Worm (Caenorhabditis elegans) whole organism, early embryonic: ENCODE measurements around the gene C32H11.3.

ENCODE experiments used
- B0310.2 ChIP-seq: sonication (generic microtip); optimal IDR thresholded peaks from 2 replicates; lab custom pipeline; 2016; ENCODE audit warnings: mild to moderate bottlenecking, missing genetic modification characterization, missing compliant biosample characterization
- F13C5.2 ChIP-seq: sonication (generic microtip); optimal IDR thresholded peaks from 2 replicates; lab custom pipeline; 2017; ENCODE audit warnings: mild to moderate bottlenecking, missing genetic modification characterization, inconsistent platforms, missing compliant biosample characterization
- aly-1 ChIP-seq: sonication (generic microtip); optimal IDR thresholded peaks from 2 replicates; lab custom pipeline; 2016; ENCODE audit warnings: missing genetic modification characterization, missing compliant biosample characterization
- ama-1 ChIP-seq: fragments of 150-350 bp; optimal IDR thresholded peaks from 2 replicates; lab custom pipeline; 2014
- ceh-13 ChIP-seq: fragments of 200-800 bp; sonication (Bioruptor generic); optimal IDR thresholded peaks from 2 replicates; lab custom pipeline; 2018; ENCODE audit warnings: mild to moderate bottlenecking, missing genetic modification characterization, missing compliant biosample characterization
- ceh-36 ChIP-seq: sonication (generic microtip); optimal IDR thresholded peaks from 2 replicates; lab custom pipeline; 2016; ENCODE audit warnings: missing genetic modification characterization, inconsistent platforms, missing compliant biosample characterization
- ets-7 ChIP-seq: sonication (generic microtip); optimal IDR thresholded peaks from 2 replicates; lab custom pipeline; 2016; ENCODE audit warnings: missing genotype, missing genetic modification characterization, missing compliant biosample characterization
- flt-1 ChIP-seq: fragments of 200-800 bp; sonication (Bioruptor generic); IDR thresholded peaks from 2 replicates; pipeline ENCODE4 v1.3.6; 2022; ENCODE audit warnings: missing genetic modification characterization, missing compliant biosample characterization
- hmbx-1 ChIP-seq: sonication (generic microtip); optimal IDR thresholded peaks from 2 replicates; lab custom pipeline; 2016; ENCODE audit warnings: mild to moderate bottlenecking, missing genetic modification characterization, missing compliant biosample characterization
- hmg-4 ChIP-seq: fragments of 200-800 bp; sonication (Bioruptor generic); optimal IDR thresholded peaks from 2 replicates; lab custom pipeline; 2018; ENCODE audit warnings: mild to moderate bottlenecking, missing genetic modification characterization, missing compliant biosample characterization
- hnd-1 ChIP-seq: sonication (generic microtip); optimal IDR thresholded peaks from 2 replicates; lab custom pipeline; 2016; ENCODE audit warnings: missing genetic modification characterization, missing compliant biosample characterization
- pes-1 ChIP-seq: fragments of 200-800 bp; sonication (Bioruptor generic); IDR thresholded peaks from 2 replicates; pipeline ENCODE4 v1.3.6; 2022; ENCODE audit warnings: missing genetic modification reagents, missing genetic modification characterization, missing compliant biosample characterization
- scrt-1 ChIP-seq: fragments of 200-800 bp; sonication (Bioruptor generic); IDR thresholded peaks from 2 replicates; pipeline ENCODE4 v1.3.6; 2022; ENCODE audit warnings: missing genetic modification characterization, missing compliant biosample characterization
- sea-1 ChIP-seq: fragments of 200-800 bp; sonication (Bioruptor generic); conservative IDR thresholded peaks from 2 replicates; pipeline ENCODE4 v1.3.6; 2022; ENCODE audit warnings: missing genetic modification characterization, missing compliant biosample characterization
- tbx-11 ChIP-seq: fragments of 200-800 bp; sonication (Bioruptor generic); IDR thresholded peaks from 2 replicates; pipeline ENCODE4 v1.3.6; 2022; ENCODE audit warnings: missing genetic modification characterization, missing compliant biosample characterization
- tbx-37 ChIP-seq: fragments of 200-800 bp; sonication (Bioruptor generic); conservative IDR thresholded peaks from 2 replicates; pipeline ENCODE4 v1.3.6; 2022; ENCODE audit warnings: missing genetic modification reagents, missing genetic modification characterization, missing compliant biosample characterization
- tra-4 ChIP-seq: sonication (generic microtip); optimal IDR thresholded peaks from 2 replicates; lab custom pipeline; 2017; ENCODE audit warnings: missing genetic modification characterization, missing compliant biosample characterization

C32H11.3 gene

ce11 chrIV:12896371-12896882, 21.9 kb upstream of the C32H11.3 start, which contains the start of gene K08D8.7:
Gene K08D8.7 (plus strand): TSS chrIV:12896832.
- TF ChIP-seq aly-1 (tag; lab: Kevin White, UChicago): no peak

- TF ChIP-seq flt-1 (GFP tag; lab: Robert Waterston, UW): no peak
- no peak for TF ChIP-seq tra-4 (tag; lab: Kevin White, UChicago)
- TF ChIP-seq sea-1 (GFP tag; lab: Robert Waterston, UW): no peak
- no peak for TF ChIP-seq ama-1 (lab: Kevin White, UChicago)
- TF ChIP-seq aly-1 (tag; lab: Kevin White, UChicago): no peak
- TF ChIP-seq pes-1: no peak
- TF ChIP-seq B0310.2 (tag; lab: Kevin White, UChicago): no peak
- no peak for TF ChIP-seq scrt-1 (GFP tag; lab: Robert Waterston, UW)
- no peak for TF ChIP-seq F13C5.2
- TF ChIP-seq hmbx-1 (tag; lab: Kevin White, UChicago): no peak
- no peak for TF ChIP-seq ceh-13 (GFP tag; lab: Kevin White, UChicago)
- no peak for TF ChIP-seq tbx-37
These were observed 21.2 kb upstream of the C32H11.3 start for ce11 chrIV:12897146-12897545.

- no peak for TF ChIP-seq tbx-37
- TF ChIP-seq pes-1: no peak
- TF ChIP-seq ceh-36: no peak
- no peak for TF ChIP-seq hnd-1 (tag; lab: Kevin White, UChicago)
- TF ChIP-seq aly-1 (tag; lab: Kevin White, UChicago): no peak
- TF ChIP-seq ama-1 (lab: Kevin White, UChicago): no peak
- no peak for TF ChIP-seq scrt-1 (GFP tag; lab: Robert Waterston, UW)
- no peak for TF ChIP-seq hmbx-1 (tag; lab: Kevin White, UChicago)
- no peak for TF ChIP-seq tra-4 (tag; lab: Kevin White, UChicago)
These were observed 19.5 kb upstream of the C32H11.3 start for ce11 chrIV:12898823-12899222.

ce11 chrIV:12899392-12899791, 19.0 kb upstream of the C32H11.3 start, which contains the start of gene K08D8.9:
Gene K08D8.9 (plus strand): TSS chrIV:12899692.
- no peak for TF ChIP-seq aly-1 (tag; lab: Kevin White, UChicago)
- no peak for TF ChIP-seq pes-1
- no peak for TF ChIP-seq ceh-36
- no peak for TF ChIP-seq ceh-13 (GFP tag; lab: Kevin White, UChicago)
- no peak for TF ChIP-seq tbx-11
- TF ChIP-seq sea-1 (GFP tag; lab: Robert Waterston, UW): no peak
- TF ChIP-seq ama-1 (lab: Kevin White, UChicago): no peak
- TF ChIP-seq B0310.2 (tag; lab: Kevin White, UChicago): no peak
- TF ChIP-seq hnd-1 (tag; lab: Kevin White, UChicago): no peak
- TF ChIP-seq F13C5.2: no peak
- no peak for TF ChIP-seq flt-1 (GFP tag; lab: Robert Waterston, UW)
- no peak for TF ChIP-seq tra-4 (tag; lab: Kevin White, UChicago)
- TF ChIP-seq ets-7 (tag; lab: Kevin White, UChicago): no peak
- TF ChIP-seq hmg-4 (GFP tag; lab: Kevin White, UChicago): no peak
- no peak for TF ChIP-seq hmbx-1 (tag; lab: Kevin White, UChicago)
- no peak for TF ChIP-seq tbx-37
- no peak for TF ChIP-seq scrt-1 (GFP tag; lab: Robert Waterston, UW)

ce11 chrIV:12900267-12900666, 18.1 kb upstream of the C32H11.3 start, which contains the start of gene K08D8.10:
Gene K08D8.10 (plus strand): TSS chrIV:12900567.
- TF ChIP-seq sea-1 (GFP tag; lab: Robert Waterston, UW) (no peak), hmg-4 (GFP tag; lab: Kevin White, UChicago) (no peak), ama-1 (lab: Kevin White, UChicago) (no peak), tbx-11 (no peak), pes-1 (no peak), ets-7 (tag; lab: Kevin White, UChicago) (no peak), flt-1 (GFP tag; lab: Robert Waterston, UW) (no peak), hmbx-1 (tag; lab: Kevin White, UChicago) (no peak), tbx-37 (no peak), scrt-1 (GFP tag; lab: Robert Waterston, UW) (no peak), tra-4 (tag; lab: Kevin White, UChicago) (no peak), F13C5.2 (no peak), ceh-36 (no peak), aly-1 (tag; lab: Kevin White, UChicago) (no peak), B0310.2 (tag; lab: Kevin White, UChicago) (no peak), ceh-13 (GFP tag; lab: Kevin White, UChicago) (no peak)

- TF ChIP-seq scrt-1 (GFP tag; lab: Robert Waterston, UW) (no peak), sea-1 (GFP tag; lab: Robert Waterston, UW) (no peak), aly-1 (tag; lab: Kevin White, UChicago) (no peak), flt-1 (GFP tag; lab: Robert Waterston, UW) (no peak), tra-4 (tag; lab: Kevin White, UChicago) (no peak), tbx-37 (no peak), ceh-13 (GFP tag; lab: Kevin White, UChicago) (no peak), hmg-4 (GFP tag; lab: Kevin White, UChicago) (no peak), hmbx-1 (tag; lab: Kevin White, UChicago) (no peak), tbx-11 (no peak), hnd-1 (tag; lab: Kevin White, UChicago) (no peak), ama-1 (lab: Kevin White, UChicago) (no peak), ceh-36 (no peak)
These were observed 16.8 kb upstream of the C32H11.3 start for ce11 chrIV:12901602-12902001.

- TF ChIP-seq ets-7 (tag; lab: Kevin White, UChicago) (no peak), hnd-1 (tag; lab: Kevin White, UChicago) (no peak), tbx-11 (no peak), hmg-4 (GFP tag; lab: Kevin White, UChicago) (no peak), aly-1 (tag; lab: Kevin White, UChicago) (no peak)
These were observed 15.8 kb upstream of the C32H11.3 start, which contains the start of gene K08D8.2 for ce11 chrIV:12902430-12903110. Gene K08D8.2 (plus strand): TSS chrIV:12903060.
